Worm (Caenorhabditis elegans) whole organism, L4 larva: ENCODE data around the gene C33G3.4.

Experiments
- F26F4.8 ChIP-seq: fragments of 200-800 bp; sonication (Bioruptor generic); conservative IDR thresholded peaks from 2 replicates; pipeline ENCODE4 v1.3.6; 2022; ENCODE audit warnings: missing genetic modification characterization, missing compliant biosample characterization
- F37D6.2 ChIP-seq: sonication (generic microtip); optimal IDR thresholded peaks from 2 replicates; lab custom pipeline; 2016; ENCODE audit warnings: mild to moderate bottlenecking, missing genetic modification characterization, missing compliant biosample characterization
- F44E2.7 ChIP-seq: fragments of 200-800 bp; sonication (Bioruptor generic); IDR thresholded peaks from 2 replicates; pipeline ENCODE4 v2.1.2; 2022; ENCODE audit warnings: missing genetic modification characterization, missing compliant biosample characterization
- T20F7.1 ChIP-seq: fragments of 200-800 bp; sonication (Bioruptor generic); optimal IDR thresholded peaks from 2 replicates; lab custom pipeline; 2018; ENCODE audit warnings: mild to moderate bottlenecking, missing genetic modification characterization, missing compliant biosample characterization
- T26A8.4 ChIP-seq: fragments of 200-800 bp; sonication (Bioruptor generic); IDR thresholded peaks from 2 replicates; pipeline ENCODE4 v1.3.6; 2022; ENCODE audit warnings: missing genetic modification characterization, missing compliant biosample characterization
- ZK546.5 ChIP-seq, 2 experiments: sonication (generic microtip); optimal IDR thresholded peaks; 2 replicates each; lab custom pipeline; 2017; ENCODE audit warnings: missing biosample characterization in 2 of 2, missing genetic modification characterization in 2 of 2
- aha-1 ChIP-seq: fragments of 150-350 bp; peaks from one replicate; lab custom pipeline; 2014; ENCODE audit warnings: missing biosample characterization, missing genetic modification characterization
- ama-1 ChIP-seq: fragments of 150-350 bp; optimal IDR thresholded peaks from 2 replicates; lab custom pipeline; 2014; ENCODE audit warnings: inconsistent platforms, mixed read lengths
- attf-4 ChIP-seq: sonication (generic microtip); optimal IDR thresholded peaks from 3 replicates; lab custom pipeline; 2017; ENCODE audit warnings: missing biosample characterization, missing genetic modification characterization
- ceh-20 ChIP-seq: fragments of 200-800 bp; sonication (Bioruptor generic); IDR thresholded peaks from 2 replicates; pipeline ENCODE4 v1.3.6; 2022; ENCODE audit warnings: missing genetic modification reagents, missing genetic modification characterization, missing compliant biosample characterization
- ceh-28 ChIP-seq: fragments of 150-350 bp; optimal IDR thresholded peaks from 2 replicates; lab custom pipeline; 2014; ENCODE audit warnings: missing biosample characterization, missing genetic modification reagents, missing genetic modification characterization
- ctbp-1 ChIP-seq: fragments of 200-800 bp; sonication (Bioruptor generic); IDR thresholded peaks from 2 replicates; pipeline ENCODE4 v1.3.6; 2022; ENCODE audit warnings: missing genetic modification reagents, missing genetic modification characterization, missing compliant biosample characterization
- daf-16 ChIP-seq, 3 experiments: sonication (generic microtip); optimal IDR thresholded peaks; 2 replicates each; lab custom pipeline; 2016 to 2017; ENCODE audit warnings: missing genetic modification characterization in 3 of 3, missing genetic modification reagents in 3 of 3, mild to moderate bottlenecking in 2 of 3, missing compliant biosample characterization in 2 of 3, missing biosample characterization in 1 of 3, moderate library complexity in 1 of 3
- dmd-6 ChIP-seq: fragments of 200-800 bp; sonication (Bioruptor generic); IDR thresholded peaks from 2 replicates; pipeline ENCODE4 v1.3.6; 2022; ENCODE audit warnings: missing genetic modification reagents, missing genetic modification characterization, missing compliant biosample characterization
- dmd-9 ChIP-seq: fragments of 200-800 bp; sonication (Bioruptor generic); IDR thresholded peaks from 2 replicates; pipeline ENCODE4 v1.3.6; 2022; ENCODE audit warnings: missing genetic modification reagents, missing genetic modification characterization, missing compliant biosample characterization
- dpl-1 ChIP-seq: fragments of 150-350 bp; optimal IDR thresholded peaks from 2 replicates; lab custom pipeline; 2014; ENCODE audit warnings: missing biosample characterization, missing genetic modification reagents, missing genetic modification characterization
- duxl-1 ChIP-seq: sonication (generic microtip); optimal IDR thresholded peaks from 2 replicates; lab custom pipeline; 2016; ENCODE audit warnings: mild to moderate bottlenecking, missing genetic modification characterization, moderate library complexity, missing compliant biosample characterization; ENCODE audit not compliant: poor library complexity
- dve-1 ChIP-seq: sonication (generic microtip); optimal IDR thresholded peaks from 2 replicates; lab custom pipeline; 2017; ENCODE audit warnings: antibody characterized with exemption, mild to moderate bottlenecking, missing genetic modification characterization, missing compliant biosample characterization; ENCODE audit not compliant: insufficient read depth
- egl-43 ChIP-seq: fragments of 200-800 bp; sonication (Bioruptor generic); IDR thresholded peaks from 2 replicates; pipeline ENCODE4 v1.3.6; 2022; ENCODE audit warnings: missing genetic modification reagents, missing genetic modification characterization, missing compliant biosample characterization
- lim-7 ChIP-seq: fragments of 200-800 bp; sonication (Bioruptor generic); IDR thresholded peaks from 2 replicates; pipeline ENCODE4 v1.3.6; 2022; ENCODE audit warnings: missing genetic modification characterization, missing compliant biosample characterization
- lin-38 ChIP-seq: fragments of 200-800 bp; sonication (Bioruptor generic); IDR thresholded peaks from 2 replicates; pipeline ENCODE4 v1.3.6; 2022; ENCODE audit warnings: missing genetic modification reagents, missing genetic modification characterization, missing compliant biosample characterization
- madf-5 ChIP-seq, 2 experiments: fragments of 200-800 bp; sonication (Bioruptor generic); IDR thresholded peaks; 2 replicates each; pipeline ENCODE4 v1.3.6; 2022; ENCODE audit warnings: missing compliant biosample characterization in 2 of 2, missing genetic modification characterization in 2 of 2
- mdt-29 ChIP-seq: fragments of 200-800 bp; sonication (Bioruptor generic); IDR thresholded peaks from 2 replicates; pipeline ENCODE4 v1.3.6; 2022; ENCODE audit warnings: missing genetic modification reagents, missing genetic modification characterization, missing compliant biosample characterization
- mes-2 ChIP-seq: sonication (generic microtip); optimal IDR thresholded peaks from 2 replicates; lab custom pipeline; 2016; ENCODE audit warnings: missing genotype, mild to moderate bottlenecking, missing genetic modification characterization, missing compliant biosample characterization; ENCODE audit not compliant: poor library complexity, severe bottlenecking
- mxl-2 ChIP-seq: fragments of 200-800 bp; sonication (Bioruptor generic); conservative IDR thresholded peaks from 2 replicates; pipeline ENCODE4 v1.3.6; 2022; ENCODE audit warnings: missing genetic modification reagents, missing genetic modification characterization, missing compliant biosample characterization
- nhr-10 ChIP-seq: fragments of 150-350 bp; optimal IDR thresholded peaks from 2 replicates; lab custom pipeline; 2014; ENCODE audit warnings: missing biosample characterization, missing genetic modification characterization
- nhr-237 ChIP-seq: sonication (generic microtip); optimal IDR thresholded peaks from 2 replicates; lab custom pipeline; 2017; ENCODE audit warnings: missing biosample characterization, missing genetic modification characterization
- nhr-28 ChIP-seq: fragments of 150-350 bp; optimal IDR thresholded peaks from 2 replicates; lab custom pipeline; 2014; ENCODE audit warnings: missing biosample characterization, missing genetic modification characterization
- nhr-48 ChIP-seq: sonication (generic microtip); optimal IDR thresholded peaks from 2 replicates; lab custom pipeline; 2016; ENCODE audit warnings: mild to moderate bottlenecking, missing genetic modification characterization, missing compliant biosample characterization
- nhr-76 ChIP-seq: fragments of 150-350 bp; optimal IDR thresholded peaks from 2 replicates; lab custom pipeline; 2014; ENCODE audit warnings: missing biosample characterization, missing genetic modification characterization
- set-16 ChIP-seq: fragments of 200-800 bp; sonication (Bioruptor generic); IDR thresholded peaks from 2 replicates; pipeline ENCODE4 v1.3.6; 2022; ENCODE audit warnings: missing genetic modification reagents, missing genetic modification characterization, missing compliant biosample characterization
- skn-1 ChIP-seq: fragments of 150-350 bp; optimal IDR thresholded peaks from 2 replicates; lab custom pipeline; 2014; ENCODE audit warnings: missing biosample characterization, missing genetic modification characterization
- spr-1 ChIP-seq: sonication (generic microtip); optimal IDR thresholded peaks from 2 replicates; lab custom pipeline; 2016; ENCODE audit warnings: mild to moderate bottlenecking, missing genetic modification characterization, missing compliant biosample characterization
- spr-3 ChIP-seq: fragments of 200-800 bp; sonication (Bioruptor generic); optimal IDR thresholded peaks from 2 replicates; lab custom pipeline; 2018; ENCODE audit warnings: mild to moderate bottlenecking, missing genetic modification characterization, missing compliant biosample characterization
- tag-97 ChIP-seq: fragments of 200-800 bp; sonication (Bioruptor generic); IDR thresholded peaks from 2 replicates; pipeline ENCODE4 v1.3.6; 2022; ENCODE audit warnings: missing genetic modification characterization, missing compliant biosample characterization
- vab-7 ChIP-seq: fragments of 200-800 bp; sonication (Bioruptor generic); IDR thresholded peaks from 2 replicates; pipeline ENCODE4 v1.3.6; 2022; ENCODE audit warnings: missing genetic modification reagents, missing genetic modification characterization, missing compliant biosample characterization
- zfp-3 ChIP-seq: fragments of 200-800 bp; sonication (Bioruptor generic); conservative IDR thresholded peaks from 2 replicates; pipeline ENCODE4 v1.3.6; 2022; ENCODE audit warnings: missing genetic modification reagents, missing genetic modification characterization, missing compliant biosample characterization
- zip-2 ChIP-seq: fragments of 150-350 bp; optimal IDR thresholded peaks from 2 replicates; lab custom pipeline; 2014; ENCODE audit warnings: missing biosample characterization, missing genetic modification characterization

C33G3.4 gene

ce11 chrX:14115480-14116161, 44.7 kb downstream of the C33G3.4 start, which contains the start of gene F28H6.7 (continued):
- TF ChIP-seq T20F7.1 (GFP tag; lab: Kevin White, UChicago) (peak; percentile 18), egl-43 (GFP tag; lab: Robert Waterston, UW) (peak; percentile 92), tag-97 (GFP tag; lab: Robert Waterston, UW) (no peak), ZK546.5 (tag; optimal IDR thresholded peaks at IDR 0.05; lab: Kevin White, UChicago) (no peak), F26F4.8 (GFP tag; lab: Robert Waterston, UW) (0 out of 2 replicates have a peak, but pooled peaks have one; percentile 55), nhr-76 (no peak), duxl-1 (tag; lab: Kevin White, UChicago) (peak; percentile 27), F37D6.2 (tag; lab: Kevin White, UChicago) (peak; percentile 18), dmd-6 (peak; percentile 43; the same call in 1 of the 2 replicates), dmd-9 (GFP tag; lab: Robert Waterston, UW) (peak; percentile 82), lim-7 (peak; percentile 84), skn-1 (tag; lab: Kevin White, UChicago) (no peak), zfp-3 (GFP tag; lab: Robert Waterston, UW) (0 out of 2 replicates have a peak, but pooled peaks have one; percentile 25), set-16 (GFP tag; lab: Robert Waterston, UW) (no peak; the same call in 1 of the 2 replicates), ama-1 (lab: Kevin White, UChicago) (no peak), spr-1 (tag; lab: Kevin White, UChicago) (peak; percentile 44)

ce11 chrX:14118762-14119161, 47.8 kb downstream of the C33G3.4 start:
- TF ChIP-seq madf-5 (GFP tag; IDR thresholded peaks at IDR 0.05; lab: Robert Waterston, UW), result no peak
- TF ChIP-seq nhr-237 (tag; lab: Kevin White, UChicago), result no peak
- 0 out of 2 replicates have a peak, but pooled peaks have one; percentile 10 for TF ChIP-seq set-16 (GFP tag; lab: Robert Waterston, UW)
- no peak for TF ChIP-seq vab-7 (GFP tag; lab: Robert Waterston, UW)
- no peak for TF ChIP-seq ceh-28
- no peak for TF ChIP-seq nhr-48 (tag; lab: Kevin White, UChicago)
- TF ChIP-seq nhr-10, result no peak
- TF ChIP-seq, all 104 proteins: peak for 1

DNA sequence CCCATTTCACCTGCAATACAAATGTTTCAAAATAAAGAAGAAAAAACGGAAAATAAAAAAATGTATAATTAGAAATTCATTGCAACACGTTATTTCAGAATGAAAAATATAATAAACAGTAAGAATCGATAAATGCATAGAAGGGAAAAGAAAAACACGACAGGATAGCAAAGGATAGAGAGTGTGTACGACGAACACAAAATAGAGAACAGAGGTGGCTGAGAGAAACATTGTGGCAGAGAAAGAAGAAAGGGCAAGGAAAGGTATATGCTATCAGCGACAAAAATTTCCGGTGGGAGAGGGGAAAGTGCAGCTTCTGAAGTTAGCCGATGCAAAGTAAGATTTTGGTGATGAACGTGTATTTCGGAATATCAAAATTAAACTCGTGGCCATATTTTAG, 54.9 kb downstream of the C33G3.4 start, which contains the start of gene F28H6.6:
Gene F28H6.6 (minus strand): TSS at position 10 of the 400 bp plus-strand sequence.
- TF ChIP-seq aha-1 (tag; lab: Kevin White, UChicago) (peak; percentile 65), mes-2 (tag; lab: Kevin White, UChicago) (peak; percentile 32), mdt-29 (GFP tag; lab: Robert Waterston, UW) (0 out of 2 replicates have a peak, but pooled peaks have one; percentile 21), ceh-28 (no peak), mxl-2 (GFP tag; lab: Robert Waterston, UW) (no peak), lin-38 (GFP tag; lab: Robert Waterston, UW) (no peak), dve-1 (tag; lab: Kevin White, UChicago) (peak; percentile 5), attf-4 (tag; lab: Kevin White, UChicago) (no peak), T26A8.4 (no peak), spr-3 (no peak), F44E2.7 (no peak), ctbp-1 (GFP tag; lab: Robert Waterston, UW) (no peak), nhr-28 (tag; lab: Kevin White, UChicago) (peak; percentile 57), dpl-1 (GFP tag; lab: Kevin White, UChicago) (no peak), ceh-20 (GFP tag; lab: Robert Waterston, UW) (no peak), zfp-3 (GFP tag; lab: Robert Waterston, UW) (no peak), daf-16 (GFP tag; optimal IDR thresholded peaks at IDR 0.05; lab: Kevin White, UChicago) (no peak), daf-16 (tag; optimal IDR thresholded peaks at IDR 0.05; lab: Kevin White, UChicago) (peak; percentile 55), zip-2 (tag; lab: Kevin White, UChicago) (no peak)
- TF ChIP-seq, all 104 proteins: peak for 6
